Worm (Caenorhabditis elegans) whole organism, L1 larva: ENCODE results near the gene eef-1B.1.

ENCODE experiments used
- C04F5.9 ChIP-seq: sonication (generic microtip); optimal IDR thresholded peaks from 2 replicates; lab custom pipeline; 2016; ENCODE audit warnings: missing genetic modification characterization, missing compliant biosample characterization
- C34B4.2 ChIP-seq: sonication (generic microtip); optimal IDR thresholded peaks from 2 replicates; lab custom pipeline; 2017; ENCODE audit warnings: mild to moderate bottlenecking, missing genetic modification characterization, missing compliant biosample characterization
- Y116A8C.19 ChIP-seq: sonication (generic microtip); optimal IDR thresholded peaks from 2 replicates; lab custom pipeline; 2016; ENCODE audit warnings: missing compliant biosample characterization, missing genetic modification characterization, borderline replicate concordance
- aha-1 ChIP-seq: fragments of 150-350 bp; optimal IDR thresholded peaks from 2 replicates; lab custom pipeline; 2014; ENCODE audit warnings: missing biosample characterization, missing genetic modification characterization
- aly-2 ChIP-seq: fragments of 150-350 bp; optimal IDR thresholded peaks from 2 replicates; lab custom pipeline; 2014; ENCODE audit warnings: missing biosample characterization, missing genetic modification characterization
- blmp-1 ChIP-seq: fragments of 150-350 bp; optimal IDR thresholded peaks from 2 replicates; lab custom pipeline; 2014; ENCODE audit warnings: missing biosample characterization, missing genetic modification characterization
- ceh-63 ChIP-seq: fragments of 200-800 bp; sonication (Bioruptor generic); optimal IDR thresholded peaks from 2 replicates; lab custom pipeline; 2018; ENCODE audit warnings: mild to moderate bottlenecking, missing genetic modification characterization, missing compliant biosample characterization
- ceh-90 ChIP-seq: sonication (generic microtip); optimal IDR thresholded peaks from 2 replicates; lab custom pipeline; 2016; ENCODE audit warnings: missing genetic modification characterization, missing compliant biosample characterization
- dsc-1 ChIP-seq: sonication (generic microtip); optimal IDR thresholded peaks from 2 replicates; lab custom pipeline; 2016; ENCODE audit warnings: mild to moderate bottlenecking, missing genetic modification characterization, missing compliant biosample characterization
- efl-1 ChIP-seq, 4 experiments: fragments of 150-350 bp; optimal IDR thresholded peaks in 3 of 4; peaks in 1 of 4; 1 replicate in 1 of 4; 2 replicates in 3 of 4; lab custom pipeline; 2014; ENCODE audit warnings: missing biosample characterization in 2 of 4, missing genetic modification characterization in 2 of 4, missing genetic modification reagents in 2 of 4
- efl-3 ChIP-seq: fragments of 200-800 bp; sonication (Bioruptor generic); optimal IDR thresholded peaks from 2 replicates; lab custom pipeline; 2018; ENCODE audit warnings: mild to moderate bottlenecking, missing genetic modification characterization, missing compliant biosample characterization
- elt-2 ChIP-seq: sonication (generic microtip); optimal IDR thresholded peaks from 2 replicates; lab custom pipeline; 2016; ENCODE audit warnings: missing genetic modification characterization, mild to moderate bottlenecking, inconsistent platforms, missing compliant biosample characterization, missing genetic modification reagents
- elt-3 ChIP-seq, 6 experiments: fragments of 150-350 bp in 1 of 6; sonication (generic microtip); optimal IDR thresholded peaks; 2 replicates each; lab custom pipeline; 2017 to 2018; ENCODE audit warnings: missing biosample characterization in 6 of 6, missing genetic modification characterization in 6 of 6, inconsistent platforms in 1 of 6
- fkh-8 ChIP-seq: sonication (generic microtip); optimal IDR thresholded peaks from 2 replicates; lab custom pipeline; 2016; ENCODE audit warnings: mild to moderate bottlenecking, missing genetic modification characterization, missing compliant biosample characterization
- fos-1 ChIP-seq: fragments of 150-350 bp; optimal IDR thresholded peaks from 2 replicates; lab custom pipeline; 2014; ENCODE audit warnings: missing biosample characterization, missing genetic modification characterization
- grh-1 ChIP-seq: fragments of 200-800 bp; sonication (Bioruptor generic); IDR thresholded peaks from 2 replicates; pipeline ENCODE4 v1.3.6; 2022; ENCODE audit warnings: missing genetic modification reagents, missing genetic modification characterization, missing compliant biosample characterization
- hlh-4 ChIP-seq: sonication (generic microtip); optimal IDR thresholded peaks from 2 replicates; lab custom pipeline; 2016; ENCODE audit warnings: mild to moderate bottlenecking, missing genetic modification characterization, missing compliant biosample characterization
- hpl-2 ChIP-seq: fragments of 150-350 bp; optimal IDR thresholded peaks from 2 replicates; lab custom pipeline; 2014; ENCODE audit warnings: missing biosample characterization, missing genetic modification reagents, missing genetic modification characterization
- irx-1 ChIP-seq: sonication (generic microtip); optimal IDR thresholded peaks from 2 replicates; lab custom pipeline; 2016; ENCODE audit warnings: missing genetic modification characterization, missing compliant biosample characterization
- isw-1 ChIP-seq: fragments of 200-800 bp; sonication (Bioruptor generic); IDR thresholded peaks from 2 replicates; pipeline ENCODE4 v1.3.6; 2022; ENCODE audit warnings: missing genetic modification characterization, missing compliant biosample characterization
- jun-1 ChIP-seq: fragments of 150-350 bp; optimal IDR thresholded peaks from 2 replicates; lab custom pipeline; 2014; ENCODE audit warnings: missing biosample characterization, missing genetic modification reagents, missing genetic modification characterization
- lin-13 ChIP-seq: fragments of 150-350 bp; optimal IDR thresholded peaks from 2 replicates; lab custom pipeline; 2014; ENCODE audit warnings: missing biosample characterization, missing genetic modification reagents, missing genetic modification characterization
- lin-39 ChIP-seq: fragments of 150-350 bp; optimal IDR thresholded peaks from 2 replicates; lab custom pipeline; 2014; ENCODE audit warnings: missing biosample characterization, missing genetic modification reagents, missing genetic modification characterization
- lir-3 ChIP-seq: sonication (generic microtip); optimal IDR thresholded peaks from 2 replicates; lab custom pipeline; 2016; ENCODE audit warnings: mild to moderate bottlenecking, missing genetic modification characterization, moderate library complexity, missing compliant biosample characterization; ENCODE audit not compliant: poor library complexity
- mep-1 ChIP-seq: fragments of 150-350 bp; optimal IDR thresholded peaks from 2 replicates; lab custom pipeline; 2014; ENCODE audit warnings: missing biosample characterization, missing genetic modification characterization
- nhr-19 ChIP-seq: fragments of 200-800 bp; sonication (Bioruptor generic); conservative IDR thresholded peaks from 2 replicates; pipeline ENCODE4 v1.3.6; 2022; ENCODE audit warnings: missing genetic modification characterization, missing compliant biosample characterization
- nhr-237 ChIP-seq: fragments of 150-350 bp; optimal IDR thresholded peaks from 2 replicates; lab custom pipeline; 2014; ENCODE audit warnings: missing biosample characterization, missing genetic modification characterization
- nhr-71 ChIP-seq: sonication (generic microtip); optimal IDR thresholded peaks from 2 replicates; lab custom pipeline; 2016; ENCODE audit warnings: mild to moderate bottlenecking, missing genetic modification characterization, moderate library complexity, missing compliant biosample characterization
- nhr-76 ChIP-seq: sonication (generic microtip); optimal IDR thresholded peaks from 2 replicates; lab custom pipeline; 2017; ENCODE audit warnings: missing biosample characterization, missing genetic modification characterization
- nhr-77 ChIP-seq: fragments of 150-350 bp; optimal IDR thresholded peaks from 2 replicates; lab custom pipeline; 2014; ENCODE audit warnings: missing biosample characterization, missing genetic modification characterization
- nhr-84 ChIP-seq: sonication (generic microtip); optimal IDR thresholded peaks from 2 replicates; lab custom pipeline; 2017; ENCODE audit warnings: missing biosample characterization, missing genetic modification characterization
- pag-3 ChIP-seq: sonication (generic microtip); optimal IDR thresholded peaks from 2 replicates; lab custom pipeline; 2017; ENCODE audit warnings: missing genetic modification characterization, mild to moderate bottlenecking, missing compliant biosample characterization, antibody characterized with exemption, borderline replicate concordance; ENCODE audit not compliant: insufficient read depth
- skn-1 ChIP-seq: fragments of 150-350 bp; optimal IDR thresholded peaks from 2 replicates; lab custom pipeline; 2014; ENCODE audit warnings: missing biosample characterization, missing genetic modification characterization
- snu-23 ChIP-seq: sonication (generic microtip); optimal IDR thresholded peaks from 2 replicates; lab custom pipeline; 2016; ENCODE audit warnings: missing genetic modification characterization, missing compliant biosample characterization
- sox-4 ChIP-seq: sonication (generic microtip); optimal IDR thresholded peaks from 2 replicates; lab custom pipeline; 2016; ENCODE audit warnings: missing genetic modification characterization, missing compliant biosample characterization
- sup-37 ChIP-seq: fragments of 200-800 bp; sonication (Bioruptor generic); optimal IDR thresholded peaks from 2 replicates; lab custom pipeline; 2018; ENCODE audit warnings: mild to moderate bottlenecking, missing genetic modification characterization, missing compliant biosample characterization
- tlp-1 ChIP-seq: fragments of 150-350 bp; optimal IDR thresholded peaks from 2 replicates; lab custom pipeline; 2014; ENCODE audit warnings: missing biosample characterization, missing genetic modification characterization
- unc-130 ChIP-seq: fragments of 150-350 bp; optimal IDR thresholded peaks from 2 replicates; lab custom pipeline; 2017; ENCODE audit warnings: missing biosample characterization, missing genetic modification characterization, inconsistent platforms
- unc-62 ChIP-seq: fragments of 150-350 bp; optimal IDR thresholded peaks from 2 replicates; lab custom pipeline; 2014; ENCODE audit warnings: missing biosample characterization, missing genetic modification reagents, missing genetic modification characterization
- unc-86 ChIP-seq: sonication (generic microtip); optimal IDR thresholded peaks from 2 replicates; lab custom pipeline; 2016; ENCODE audit warnings: missing genetic modification characterization, missing compliant biosample characterization
- unc-98 ChIP-seq: fragments of 200-800 bp; sonication (Bioruptor generic); IDR thresholded peaks from 2 replicates; pipeline ENCODE4 v1.3.6; 2022; ENCODE audit warnings: missing genetic modification characterization, missing compliant biosample characterization
- xbp-1 ChIP-seq: sonication (generic microtip); optimal IDR thresholded peaks from 2 replicates; lab custom pipeline; 2016; ENCODE audit warnings: missing genetic modification characterization, missing compliant biosample characterization
- zip-4 ChIP-seq: fragments of 200-800 bp; sonication (Bioruptor generic); optimal IDR thresholded peaks from 2 replicates; lab custom pipeline; 2018; ENCODE audit warnings: mild to moderate bottlenecking, missing genetic modification characterization, moderate library complexity, missing compliant biosample characterization

eef-1B.1 gene

DNA sequence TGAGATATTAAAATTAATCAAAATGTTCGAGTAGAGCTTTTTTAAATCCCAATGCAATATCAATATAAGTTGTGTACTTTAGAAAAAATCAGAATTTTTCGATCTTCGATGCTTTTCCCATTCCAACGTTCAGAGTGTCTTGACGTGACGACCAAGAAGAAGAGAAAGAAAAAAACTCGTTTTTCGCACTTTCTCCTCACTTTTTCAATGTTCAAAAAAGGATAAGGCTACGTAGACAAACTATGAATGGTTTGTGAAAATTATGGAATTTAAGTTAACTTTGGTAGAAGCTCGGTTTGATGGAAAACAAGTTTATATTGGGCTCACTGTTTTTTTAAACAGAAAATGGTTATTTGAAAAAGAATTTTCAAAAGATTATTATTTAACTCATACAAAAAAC lies 25.5 kb downstream of the eef-1B.1 start:
- TF ChIP-seq blmp-1 (tag; lab: Kevin White, UChicago) (peak; percentile 54), nhr-77 (tag; lab: Kevin White, UChicago) (no peak), efl-1 (optimal IDR thresholded peaks at IDR 0.05; lab: Kevin White, UChicago) (no peak), efl-1 (GFP tag; optimal IDR thresholded peaks at IDR 0.05 in 1 of 2; lab: Kevin White, UChicago) (peak in 1 of 2 experiments; percentile 56)

DNA sequence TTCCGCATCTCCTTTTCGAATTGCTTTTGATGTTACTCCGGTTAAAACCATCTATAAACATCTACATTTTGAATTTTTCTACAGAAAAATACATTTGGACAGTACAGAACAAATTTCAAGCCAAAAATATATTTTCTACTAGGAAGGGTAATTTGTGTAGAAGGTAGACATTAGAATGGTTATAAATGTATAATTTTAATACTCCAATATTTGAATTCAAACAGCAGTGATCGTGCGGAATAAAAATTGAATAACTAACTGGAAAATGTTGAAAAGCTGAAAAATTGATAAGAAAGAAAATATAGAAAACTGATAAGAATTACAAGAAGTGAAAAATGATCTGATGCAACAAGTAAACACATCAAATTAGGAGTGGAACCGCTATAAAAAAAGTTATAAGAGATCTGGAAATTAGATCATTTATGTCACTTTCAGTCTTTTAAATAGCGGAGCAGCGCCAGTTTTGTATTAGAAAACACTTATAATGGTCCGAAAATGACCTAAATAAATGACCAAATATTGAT lies 26.2 kb downstream of the eef-1B.1 start, which contains the start of gene gsto-1:
Gene gsto-1, minus strand, starts transcription at position 51 of the 524 bp plus-strand sequence.
- no peak for TF ChIP-seq skn-1 (tag; lab: Kevin White, UChicago)
- TF ChIP-seq unc-62 (GFP tag; lab: Kevin White, UChicago), result no peak
- TF ChIP-seq fkh-8 (tag; lab: Kevin White, UChicago), result no peak
- no peak for TF ChIP-seq sup-37 (GFP tag; lab: Kevin White, UChicago)
- TF ChIP-seq pag-3 (tag; lab: Kevin White, UChicago), result no peak
- TF ChIP-seq snu-23 (GFP tag; lab: Kevin White, UChicago), result no peak
- TF ChIP-seq aly-2, result no peak
- no peak for TF ChIP-seq fos-1 (tag; lab: Kevin White, UChicago)
- no peak for TF ChIP-seq C04F5.9 (tag; lab: Kevin White, UChicago)
- TF ChIP-seq nhr-84, result no peak
- TF ChIP-seq unc-98 (GFP tag; lab: Robert Waterston, UW), result no peak
- no peak for TF ChIP-seq dsc-1
- TF ChIP-seq, all 84 proteins: peak for 0

DNA sequence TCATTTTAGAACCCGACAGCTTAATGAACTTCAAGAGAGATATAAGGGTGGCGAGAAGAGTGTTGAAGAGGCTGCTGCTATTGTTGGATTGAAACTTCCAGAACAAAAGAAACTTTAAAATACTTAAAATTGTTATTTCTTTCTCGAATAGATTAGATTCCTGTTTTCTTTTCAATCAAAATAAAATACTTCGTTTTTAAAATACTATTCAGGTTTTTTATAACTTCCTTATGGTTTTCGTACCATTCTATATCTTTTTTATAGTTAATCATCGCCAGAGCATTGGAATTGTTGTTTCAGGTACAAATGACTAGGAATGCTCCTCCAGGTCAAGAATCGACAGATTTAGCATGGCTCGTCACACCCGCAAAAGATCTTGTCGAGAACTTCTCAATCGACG lies 31.8 kb downstream of the eef-1B.1 start, which contains the start of gene kle-2:
Gene kle-2, plus strand, starts transcription at position 301 of the 400 bp plus-strand sequence.
- no peak for TF ChIP-seq elt-3 (tag; optimal IDR thresholded peaks at IDR 0.05; lab: Kevin White, UChicago)
- TF ChIP-seq ceh-63 (GFP tag; lab: Kevin White, UChicago), result no peak
- TF ChIP-seq efl-3 (GFP tag; lab: Kevin White, UChicago), result no peak
- no peak for TF ChIP-seq aha-1 (tag; lab: Kevin White, UChicago)
- TF ChIP-seq lir-3 (tag; lab: Kevin White, UChicago), result no peak
- no peak for TF ChIP-seq zip-4 (GFP tag; lab: Kevin White, UChicago)
- no peak for TF ChIP-seq nhr-19 (GFP tag; lab: Robert Waterston, UW)
- no peak for TF ChIP-seq dsc-1
- no peak for TF ChIP-seq fkh-8 (tag; lab: Kevin White, UChicago)
- no peak for TF ChIP-seq unc-86 (tag; lab: Kevin White, UChicago)
- TF ChIP-seq nhr-237 (tag; lab: Kevin White, UChicago), result no peak
- no peak for TF ChIP-seq sox-4 (tag; lab: Kevin White, UChicago)
- TF ChIP-seq, all 84 proteins: peak for 0

DNA sequence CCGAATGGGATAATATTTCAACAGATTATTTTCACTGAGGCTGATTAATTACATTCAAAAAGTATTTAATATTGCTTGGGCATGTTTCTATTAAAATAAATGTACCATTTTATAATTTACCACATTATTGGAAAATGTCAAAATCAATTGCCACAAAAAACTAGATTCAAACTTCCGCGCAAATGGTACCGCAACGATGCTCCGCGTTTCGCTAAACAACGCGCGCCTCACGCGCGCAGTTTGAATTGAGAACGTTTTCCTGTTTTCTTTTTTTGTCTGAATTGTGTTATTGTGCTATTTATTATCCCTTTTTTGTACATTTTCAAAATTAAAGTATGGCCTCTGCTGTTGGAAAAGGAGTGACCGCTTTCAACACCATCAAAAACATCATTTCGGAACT lies 32.4 kb downstream of the eef-1B.1 start, which contains the start of gene C29E4.12:
Gene C29E4.12, plus strand, starts transcription at position 333 of the 400 bp plus-strand sequence.
- TF ChIP-seq nhr-76 (tag; lab: Kevin White, UChicago) (no peak), snu-23 (GFP tag; lab: Kevin White, UChicago) (peak; percentile 83), dsc-1 (no peak), grh-1 (GFP tag; lab: Robert Waterston, UW) (peak; percentile 69), zip-4 (GFP tag; lab: Kevin White, UChicago) (peak; percentile 25), C34B4.2 (tag; lab: Kevin White, UChicago) (no peak), efl-1 (optimal IDR thresholded peaks at IDR 0.05; lab: Kevin White, UChicago) (peak; percentile 82 to 98), efl-1 (GFP tag; optimal IDR thresholded peaks at IDR 0.05 in 1 of 2; lab: Kevin White, UChicago) (peak; percentile 98 to 100), elt-2 (tag; lab: Kevin White, UChicago) (peak; percentile 26), isw-1 (GFP tag; lab: Robert Waterston, UW) (peak; percentile 82), nhr-84 (no peak), ceh-63 (GFP tag; lab: Kevin White, UChicago) (no peak), irx-1 (tag; lab: Kevin White, UChicago) (peak; percentile 62), lin-39 (tag; lab: Kevin White, UChicago) (peak; percentile 41), Y116A8C.19 (tag; lab: Kevin White, UChicago) (no peak), lir-3 (tag; lab: Kevin White, UChicago) (peak; percentile 61), blmp-1 (tag; lab: Kevin White, UChicago) (peak; percentile 51), hpl-2 (GFP tag; lab: Kevin White, UChicago) (no peak), C04F5.9 (tag; lab: Kevin White, UChicago) (peak; percentile 63), hlh-4 (no peak), nhr-19 (GFP tag; lab: Robert Waterston, UW) (peak; percentile 79), tlp-1 (no peak), xbp-1 (tag; lab: Kevin White, UChicago) (peak; percentile 78), sox-4 (tag; lab: Kevin White, UChicago) (no peak), ceh-90 (tag; lab: Kevin White, UChicago) (peak; percentile 34), mep-1 (tag; lab: Kevin White, UChicago) (peak; percentile 52), nhr-71 (peak; percentile 82), fkh-8 (tag; lab: Kevin White, UChicago) (peak; percentile 62), unc-130 (tag; lab: Kevin White, UChicago) (peak; percentile 40), lin-13 (GFP tag; lab: Kevin White, UChicago) (peak; percentile 70), jun-1 (tag; lab: Kevin White, UChicago) (peak; percentile 69)
